Worm (Caenorhabditis elegans): ENCODE results near the gene C12D5.9.
"Not testable (repeated sequence)": the region's sequence is repeated elsewhere in the genome, so short reads cannot be mapped to it uniquely, and the experiment has no call there.

C12D5.9 gene

ce11 chrV:7713072-7713471, 23.3 kb upstream of the C12D5.9 start, which contains the start of gene ZK105.13:
TSS of gene ZK105.13 (minus strand) at chrV:7713172.
- no peak for TF ChIP-seq ZK546.5 (tag; optimal IDR thresholded peaks at IDR 0.05)
- no peak for TF ChIP-seq sma-3 (GFP tag; optimal IDR thresholded peaks at IDR 0.05)
- no peak for TF ChIP-seq snpc-4 (tag; optimal IDR thresholded peaks at IDR 0.05)
- TF ChIP-seq elt-3 (tag; optimal IDR thresholded peaks at IDR 0.05) = no peak
- TF ChIP-seq nhr-77 (tag; optimal IDR thresholded peaks at IDR 0.05) = no peak
- TF ChIP-seq lin-11 (tag; optimal IDR thresholded peaks at IDR 0.05) = no peak
- no peak for TF ChIP-seq skn-1 (tag; optimal IDR thresholded peaks at IDR 0.05)
- no peak for TF ChIP-seq nhr-10 (tag; optimal IDR thresholded peaks at IDR 0.05)
- no peak for TF ChIP-seq F13H6.1 (tag; optimal IDR thresholded peaks at IDR 0.05)
- no peak for TF ChIP-seq Y55F3AM.14 (GFP tag; optimal IDR thresholded peaks at IDR 0.05)
- no peak for TF ChIP-seq mdl-1 (tag; optimal IDR thresholded peaks at IDR 0.05)
- TF ChIP-seq ceh-16 (tag; optimal IDR thresholded peaks at IDR 0.05) = no peak
- TF ChIP-seq gmeb-1 (tag; optimal IDR thresholded peaks at IDR 0.05) = no peak
- no peak for TF ChIP-seq nhr-6 (tag; optimal IDR thresholded peaks at IDR 0.05)
- no peak for TF ChIP-seq ceh-82 (tag; optimal IDR thresholded peaks at IDR 0.05)

DNA sequence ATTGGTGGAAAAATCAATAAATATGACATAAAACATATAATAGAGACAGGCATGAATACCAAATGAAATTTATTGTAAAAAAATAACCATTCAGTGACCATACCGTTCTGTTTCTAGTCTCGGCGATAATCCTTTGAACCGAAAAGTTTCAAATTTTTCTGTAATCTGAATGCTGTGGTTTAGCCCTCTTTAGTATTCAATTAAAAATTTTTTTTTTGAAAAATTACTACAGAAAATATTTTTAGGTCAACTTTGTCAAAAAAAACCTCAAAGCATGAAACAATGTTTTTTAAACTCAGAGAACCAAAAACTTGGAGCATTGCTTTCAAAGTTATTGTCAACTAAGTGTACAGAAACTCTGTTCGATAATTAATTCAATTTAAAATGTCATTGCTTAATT, 18.7 kb upstream of the C12D5.9 start, which contains the start of gene ZK105.11:
ZK105.11 (minus strand) TSS at position 101 of the 400 bp plus-strand sequence.
- no peak for TF ChIP-seq unc-55 (GFP tag; optimal IDR thresholded peaks at IDR 0.05)
- TF ChIP-seq egl-27 (tag; optimal IDR thresholded peaks at IDR 0.05) = no peak
- no peak for TF ChIP-seq ceh-82 (tag; optimal IDR thresholded peaks at IDR 0.05)
- TF ChIP-seq gmeb-1 (tag; optimal IDR thresholded peaks at IDR 0.05) = no peak
- TF ChIP-seq nhr-11 (tag; optimal IDR thresholded peaks at IDR 0.05) = no peak
- no peak for TF ChIP-seq nhr-237 (tag; optimal IDR thresholded peaks at IDR 0.05)
- TF ChIP-seq C34F6.9 (tag; optimal IDR thresholded peaks at IDR 0.05) = no peak
- TF ChIP-seq lin-11 (tag; optimal IDR thresholded peaks at IDR 0.05) = no peak
- no peak for TF ChIP-seq skn-1 (tag; optimal IDR thresholded peaks at IDR 0.05)
- TF ChIP-seq peb-1 (tag; optimal IDR thresholded peaks at IDR 0.05) = no peak

DNA sequence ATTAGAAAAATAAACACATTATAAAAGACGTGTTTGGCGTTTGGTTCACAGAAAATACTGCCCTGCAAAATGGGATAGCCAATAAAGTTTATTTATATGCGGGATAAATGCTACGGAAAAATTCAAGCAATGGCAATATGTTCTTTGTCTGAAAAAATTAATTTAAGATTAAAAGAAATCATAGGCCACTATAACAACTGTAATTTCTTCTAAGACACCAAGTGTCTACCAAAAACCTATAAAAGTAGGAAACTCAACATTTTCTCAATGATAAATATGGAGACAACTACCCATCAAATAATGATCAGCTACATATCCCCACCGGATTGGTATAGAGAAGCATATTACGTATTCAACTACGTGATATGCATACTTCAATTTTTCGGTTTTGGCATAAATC, 15.5 kb upstream of the C12D5.9 start, which contains the start of gene srw-3:
srw-3 (plus strand) TSS at position 301 of the 400 bp plus-strand sequence.
- TF ChIP-seq ceh-16 (tag; optimal IDR thresholded peaks at IDR 0.05) (no peak), nhr-12 (tag; optimal IDR thresholded peaks at IDR 0.05) (no peak), sem-4 (tag; optimal IDR thresholded peaks at IDR 0.05) (no peak), unc-55 (GFP tag; optimal IDR thresholded peaks at IDR 0.05) (no peak), sma-3 (GFP tag; optimal IDR thresholded peaks at IDR 0.05) (no peak), nhr-237 (tag; optimal IDR thresholded peaks at IDR 0.05) (no peak), R02D3.7 (tag; optimal IDR thresholded peaks at IDR 0.05) (no peak), nhr-21 (tag; optimal IDR thresholded peaks at IDR 0.05) (no peak), ZK546.5 (tag; optimal IDR thresholded peaks at IDR 0.05) (no peak), elt-3 (tag; optimal IDR thresholded peaks at IDR 0.05) (no peak), ceh-82 (tag; optimal IDR thresholded peaks at IDR 0.05) (no peak), gmeb-1 (tag; optimal IDR thresholded peaks at IDR 0.05) (no peak), ama-1 (optimal IDR thresholded peaks at IDR 0.05) (no peak), sma-9 (GFP tag; optimal IDR thresholded peaks at IDR 0.05) (no peak), sma-9 (tag; optimal IDR thresholded peaks at IDR 0.05) (no peak), lsy-2 (tag; optimal IDR thresholded peaks at IDR 0.05) (no peak), nhr-23 (tag; optimal IDR thresholded peaks at IDR 0.05) (no peak), crh-2 (tag; optimal IDR thresholded peaks at IDR 0.05) (no peak), dmd-4 (tag; optimal IDR thresholded peaks at IDR 0.05) (no peak), blmp-1 (tag; optimal IDR thresholded peaks at IDR 0.05; ENCODE audit: insufficient read depth) (no peak), lin-39 (tag; optimal IDR thresholded peaks at IDR 0.05) (no peak)

DNA sequence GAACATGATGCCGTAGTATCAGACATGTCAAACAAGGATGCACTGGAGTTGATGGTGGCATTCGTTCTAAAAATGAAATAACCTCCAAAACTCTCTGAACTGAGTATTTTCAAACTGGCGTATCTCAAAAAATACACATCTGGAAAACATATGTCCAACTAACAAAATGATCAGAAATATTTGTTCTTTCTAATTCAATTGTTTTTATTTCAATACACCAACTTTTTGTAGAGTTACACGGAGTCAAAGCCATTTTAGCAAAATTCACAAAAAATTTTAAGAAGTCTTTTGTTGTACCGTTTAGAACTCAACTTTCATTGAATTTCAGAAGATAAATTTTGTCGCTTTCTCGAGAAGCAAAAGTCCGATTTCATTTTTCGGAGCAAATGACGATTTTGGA, 13.7 kb upstream of the C12D5.9 start, which contains the start of gene srsx-40:
srsx-40 (minus strand) TSS at position 101 of the 400 bp plus-strand sequence.
- not testable (repeated sequence) for TF ChIP-seq nhr-11, ztf-4, R02D3.7 (tag; optimal IDR thresholded peaks at IDR 0.05)

- TF ChIP-seq nhr-12 (tag; optimal IDR thresholded peaks at IDR 0.05) (no peak), elt-1 (tag; optimal IDR thresholded peaks at IDR 0.05) (no peak), unc-39 (tag; optimal IDR thresholded peaks at IDR 0.05) (no peak), sma-3 (GFP tag; optimal IDR thresholded peaks at IDR 0.05) (no peak), mbf-1 (tag; optimal IDR thresholded peaks at IDR 0.05) (no peak), nhr-23 (tag; optimal IDR thresholded peaks at IDR 0.05) (no peak), mdl-1 (tag; optimal IDR thresholded peaks at IDR 0.05) (no peak), F13H6.1 (tag; optimal IDR thresholded peaks at IDR 0.05) (no peak), nhr-237 (tag; optimal IDR thresholded peaks at IDR 0.05) (no peak), gmeb-1 (tag; optimal IDR thresholded peaks at IDR 0.05) (no peak), nhr-11 (tag; optimal IDR thresholded peaks at IDR 0.05) (no peak), ztf-4 (tag; optimal IDR thresholded peaks at IDR 0.05) (no peak), zag-1 (tag; optimal IDR thresholded peaks at IDR 0.05) (no peak), aly-2 (tag; optimal IDR thresholded peaks at IDR 0.05) (no peak), lin-11 (tag; optimal IDR thresholded peaks at IDR 0.05) (no peak), unc-62 (GFP tag; optimal IDR thresholded peaks at IDR 0.05) (no peak), crh-2 (tag; optimal IDR thresholded peaks at IDR 0.05) (no peak), alr-1 (tag; optimal IDR thresholded peaks at IDR 0.05) (no peak), nhr-6 (tag; optimal IDR thresholded peaks at IDR 0.05) (no peak)
Observed at ce11 chrV:7696842-7697241, 7.1 kb upstream of the C12D5.9 start, which contains the start of gene ZK105.3. TSS of gene ZK105.3 (plus strand) at chrV:7697142.
